Fruit fly (Drosophila melanogaster) Kc167 (cell line): ENCODE measurements around the gene CG9399.

Experiments used
- Sin3A ChIP-seq: fragments of >200 bp; optimal IDR thresholded peaks from 2 replicates; lab custom pipeline; 2018; ENCODE audit warnings: missing external identifiers
- h ChIP-seq: fragments of >200 bp; optimal IDR thresholded peaks from 3 replicates; lab custom pipeline; 2018; ENCODE audit warnings: missing external identifiers
- insv ChIP-seq: fragments of >200 bp; optimal IDR thresholded peaks from 3 replicates; lab custom pipeline; 2018; ENCODE audit warnings: missing external identifiers
- psq ChIP-seq: fragments of >200 bp; optimal IDR thresholded peaks from 2 replicates; lab custom pipeline; 2017; ENCODE audit warnings: missing external identifiers

- no peak for TF ChIP-seq h (lab: Kevin White, UChicago)
- no peak for TF ChIP-seq insv (lab: Kevin White, UChicago)
- no peak for TF ChIP-seq psq (lab: Kevin White, UChicago)
- no peak for TF ChIP-seq Sin3A
These were observed 30.5 kb upstream of the CG9399 start for dm6 chr3R:9604445-9605020.
